Fruit fly (Drosophila melanogaster): ENCODE measurements around the gene Rbp9.
A peak's percentile ranks its signal among the peaks of the same experiment; 100 is the strongest.

Rbp9 gene

dm6 chr2L:3003399-3003798, 48.8 kb downstream of the Rbp9 start (continued):
- TF ChIP-seq CG12659 (GFP tag; optimal IDR thresholded peaks at IDR 0.05) = peak; percentile 57
- TF ChIP-seq Oaz (GFP tag; IDR thresholded peaks at IDR 0.05) = no peak
- peak; percentile 33 for TF ChIP-seq Fer3 (tag; optimal IDR thresholded peaks at IDR 0.05)
- peak; percentile 59 for TF ChIP-seq CG17385 (GFP tag; optimal IDR thresholded peaks at IDR 0.05)
- no peak for TF ChIP-seq Side (GFP tag; optimal IDR thresholded peaks at IDR 0.05)
- peak; percentile 30 for TF ChIP-seq CG10267 (tag; optimal IDR thresholded peaks at IDR 0.05)
- TF ChIP-seq Xbp1 (GFP tag; optimal IDR thresholded peaks at IDR 0.05) = peak; percentile 33
- TF ChIP-seq Dp (GFP tag; optimal IDR thresholded peaks at IDR 0.05) = no peak
- TF ChIP-seq Dbx (GFP tag; IDR thresholded peaks at IDR 0.05) = no peak
- TF ChIP-seq ci (GFP tag; IDR thresholded peaks at IDR 0.05) = peak; percentile 71
- no peak for TF ChIP-seq CG3163 (GFP tag; optimal IDR thresholded peaks at IDR 0.05)
- no peak for TF ChIP-seq gcm2 (GFP tag; optimal IDR thresholded peaks at IDR 0.05)
- TF ChIP-seq CG11398 (GFP tag; optimal IDR thresholded peaks at IDR 0.05) = no peak
- no peak for TF ChIP-seq CG12104 (GFP tag; optimal IDR thresholded peaks at IDR 0.05)
- peak; percentile 24 for TF ChIP-seq CG30403 (GFP tag; optimal IDR thresholded peaks at IDR 0.05)
- TF ChIP-seq Fer1 (GFP tag; optimal IDR thresholded peaks at IDR 0.05) = peak; percentile 8
- no peak for TF ChIP-seq CG7745 (tag; optimal IDR thresholded peaks at IDR 0.05)
- TF ChIP-seq NC2β (GFP tag; optimal IDR thresholded peaks at IDR 0.05) = no peak
- no peak for TF ChIP-seq CG7987 (GFP tag; optimal IDR thresholded peaks at IDR 0.05)
- peak; percentile 87 for TF ChIP-seq D19A (tag; optimal IDR thresholded peaks at IDR 0.05)
- peak; percentile 25 for TF ChIP-seq wek (GFP tag; optimal IDR thresholded peaks at IDR 0.05)
- TF ChIP-seq vvl (GFP tag; IDR thresholded peaks at IDR 0.05) = peak; percentile 69
- TF ChIP-seq CG3847 (GFP tag; IDR thresholded peaks at IDR 0.05) = no peak
- no peak for TF ChIP-seq Awh (GFP tag; IDR thresholded peaks at IDR 0.05)
- TF ChIP-seq vnd (GFP tag; IDR thresholded peaks at IDR 0.05; ENCODE audit: partially characterized antibody) = no peak
- no peak for TF ChIP-seq CG17912 (GFP tag; optimal IDR thresholded peaks at IDR 0.05)
- TF ChIP-seq CG11456 (GFP tag; IDR thresholded peaks at IDR 0.05) = no peak
- peak; percentile 77 for TF ChIP-seq Blimp-1 (GFP tag; optimal IDR thresholded peaks at IDR 0.05)
- TF ChIP-seq BEAF-32 (GFP tag; optimal IDR thresholded peaks at IDR 0.05) = no peak
- TF ChIP-seq bigmax (GFP tag; optimal IDR thresholded peaks at IDR 0.05) = no peak
- TF ChIP-seq CG10462 (GFP tag; optimal IDR thresholded peaks at IDR 0.05) = no peak
- no peak for TF ChIP-seq croc (GFP tag; conservative IDR thresholded peaks at IDR 0.05)
- TF ChIP-seq CG10366 (GFP tag; IDR thresholded peaks at IDR 0.05) = peak; percentile 40; the same call in 1 of the 2 replicates
- TF ChIP-seq mam (GFP tag; optimal IDR thresholded peaks at IDR 0.05) = no peak
- no peak for TF ChIP-seq CG31388 (GFP tag; optimal IDR thresholded peaks at IDR 0.05)
- no peak for TF ChIP-seq pan (optimal IDR thresholded peaks at IDR 0.05)
- TF ChIP-seq pan (GFP tag; optimal IDR thresholded peaks at IDR 0.05 in 1 of 2, IDR thresholded peaks at IDR 0.05 in 1 of 2) = peak in 1 of 2 experiments; percentile 50
- TF ChIP-seq CG7556 (GFP tag; optimal IDR thresholded peaks at IDR 0.05) = peak; percentile 41
- no peak for TF ChIP-seq Doc3 (GFP tag; IDR thresholded peaks at IDR 0.05; ENCODE audit: partially characterized antibody)
- TF ChIP-seq row (GFP tag; IDR thresholded peaks at IDR 0.05) = peak; percentile 51; the same call in 2 of the 3 replicates
- no peak for TF ChIP-seq CG4328 (GFP tag; optimal IDR thresholded peaks at IDR 0.05)
- TF ChIP-seq abd-A (tag; optimal IDR thresholded peaks at IDR 0.05) = no peak
- peak; percentile 27 for TF ChIP-seq CG17829 (tag; optimal IDR thresholded peaks at IDR 0.05)
- peak; percentile 51 for TF ChIP-seq kah (GFP tag; optimal IDR thresholded peaks at IDR 0.05)
- TF ChIP-seq ems (GFP tag; optimal IDR thresholded peaks at IDR 0.05) = peak; percentile 14
- TF ChIP-seq CG17328 (GFP tag; IDR thresholded peaks at IDR 0.05) = peak; percentile 38; the same call in 1 of the 2 replicates
- peak; percentile 57 for TF ChIP-seq grau (tag; optimal IDR thresholded peaks at IDR 0.05)
- no peak for TF ChIP-seq twi (tag; optimal IDR thresholded peaks at IDR 0.05)
- TF ChIP-seq B-H1 (GFP tag; IDR thresholded peaks at IDR 0.05) = no peak
- TF ChIP-seq gce (GFP tag; IDR thresholded peaks at IDR 0.05) = 0 out of 3 replicates have a peak, but pooled peaks have one; percentile 37
- TF ChIP-seq ttk (GFP tag; IDR thresholded peaks at IDR 0.05) = peak; percentile 14; the same call in 1 of the 2 replicates
- TF ChIP-seq CG11247 (GFP tag; IDR thresholded peaks at IDR 0.05) = no peak

Measured in whole organism, embryonic.